Worm (Caenorhabditis elegans): ENCODE data around the gene F35D11.1.

The F35D11.1 gene

ce11 chrII:4626606-4627005 lies at the start of gene F35D11.1:
F35D11.1 (plus strand) TSS chrII:4626906.
- TF ChIP-seq sea-2 (GFP tag; IDR thresholded peaks at IDR 0.05), result no peak
- no peak for TF ChIP-seq Y56A3A.18 (GFP tag; IDR thresholded peaks at IDR 0.05)
- TF ChIP-seq nhr-90 (tag; optimal IDR thresholded peaks at IDR 0.05), result no peak
- no peak for TF ChIP-seq fkh-3 (tag; optimal IDR thresholded peaks at IDR 0.05)
- no peak for TF ChIP-seq hmg-20 (GFP tag; IDR thresholded peaks at IDR 0.05)
- TF ChIP-seq F39B2.1 (GFP tag; IDR thresholded peaks at IDR 0.05), result no peak
- TF ChIP-seq ztf-18 (tag; optimal IDR thresholded peaks at IDR 0.05), result no peak
- no peak for TF ChIP-seq aptf-3 (GFP tag; IDR thresholded peaks at IDR 0.05)
- TF ChIP-seq T26A5.8 (tag; optimal IDR thresholded peaks at IDR 0.05), result no peak
- no peak for TF ChIP-seq efl-1 (GFP tag; optimal IDR thresholded peaks at IDR 0.05)
- TF ChIP-seq B0336.3 (GFP tag; IDR thresholded peaks at IDR 0.05), result no peak
- TF ChIP-seq K11D2.4 (GFP tag; IDR thresholded peaks at IDR 0.05), result no peak
- TF ChIP-seq attf-6 (GFP tag; IDR thresholded peaks at IDR 0.05), result no peak
- no peak for TF ChIP-seq ztf-25 (GFP tag; IDR thresholded peaks at IDR 0.05)

ce11 chrII:4577391-4577790 lies 49.3 kb upstream of the F35D11.1 start:
- no peak for TF ChIP-seq ccch-3 (GFP tag; optimal IDR thresholded peaks at IDR 0.05)
- TF ChIP-seq D2030.7 (GFP tag; IDR thresholded peaks at IDR 0.05), result no peak
- no peak for TF ChIP-seq F22D6.2 (tag; optimal IDR thresholded peaks at IDR 0.05)
- TF ChIP-seq nfya-2 (GFP tag; IDR thresholded peaks at IDR 0.05), result no peak
- TF ChIP-seq C17E4.6 (GFP tag; IDR thresholded peaks at IDR 0.05), result no peak
- no peak for TF ChIP-seq dpl-1 (GFP tag; optimal IDR thresholded peaks at IDR 0.05)
- no peak for TF ChIP-seq zfh-2 (GFP tag; conservative IDR thresholded peaks at IDR 0.05)

- TF ChIP-seq Y53G8AR.9 (GFP tag; conservative IDR thresholded peaks at IDR 0.05) (no peak), snpc-1.1 (tag; optimal IDR thresholded peaks at IDR 0.05; ENCODE audit: insufficient read depth) (no peak), B0261.1 (tag; optimal IDR thresholded peaks at IDR 0.05) (no peak), xnd-1 (tag; optimal IDR thresholded peaks at IDR 0.05) (no peak), somi-1 (GFP tag; optimal IDR thresholded peaks at IDR 0.05) (no peak), ztf-3 (GFP tag; optimal IDR thresholded peaks at IDR 0.05) (no peak), die-1 (tag; optimal IDR thresholded peaks at IDR 0.05) (no peak), rpc-1 (optimal IDR thresholded peaks at IDR 0.05) (no peak), rpc-1 (tag; optimal IDR thresholded peaks at IDR 0.05) (no peak), let-607 (tag; optimal IDR thresholded peaks at IDR 0.05) (no peak), mes-4 (tag; optimal IDR thresholded peaks at IDR 0.05) (no peak), ceh-79 (tag; optimal IDR thresholded peaks at IDR 0.05) (no peak), repo-1 (tag; optimal IDR thresholded peaks at IDR 0.05) (no peak), tbp1 (GFP tag; optimal IDR thresholded peaks at IDR 0.05) (no peak), F33H1.4 (GFP tag; IDR thresholded peaks at IDR 0.05) (no peak)
Measured at ce11 chrII:4579375-4579774, 47.3 kb upstream of the F35D11.1 start.

- TF ChIP-seq F49E8.2 (tag; optimal IDR thresholded peaks at IDR 0.05; ENCODE audit: insufficient read depth) (no peak), efl-1 (GFP tag; optimal IDR thresholded peaks at IDR 0.05) (no peak), let-526 (GFP tag; IDR thresholded peaks at IDR 0.05) (no peak)
Measured at ce11 chrII:4579920-4580474, 46.7 kb upstream of the F35D11.1 start.

Data from whole organism, young adult.